Worm (Caenorhabditis elegans): ENCODE measurements around the gene W01A11.7.

DNA sequence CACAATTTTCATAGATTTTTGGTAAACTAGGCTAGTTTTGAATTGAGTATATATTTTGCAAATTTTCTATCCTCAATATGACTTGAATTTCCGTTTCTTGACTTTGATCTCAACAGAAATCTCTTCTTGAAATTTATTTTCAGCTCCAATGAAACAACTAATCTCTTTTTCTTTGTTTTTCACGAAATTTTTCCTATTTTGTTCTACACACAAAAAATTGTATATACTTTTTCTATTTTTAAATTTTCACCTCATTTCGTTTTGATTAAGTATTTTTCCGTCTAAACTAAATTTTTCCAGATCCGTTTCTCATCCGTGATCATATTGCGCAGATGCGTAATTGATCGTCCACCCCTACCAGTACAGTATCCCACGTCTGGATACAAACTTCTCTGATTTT, 40.4 kb downstream of the W01A11.7 start, which contains the start of gene unc-83:
- TF ChIP-seq pha-4 (tag; optimal IDR thresholded peaks at IDR 0.05) (no peak), snpc-4 (tag; optimal IDR thresholded peaks at IDR 0.05) (no peak), unc-39 (tag; optimal IDR thresholded peaks at IDR 0.05) (no peak), unc-62 (GFP tag; optimal IDR thresholded peaks at IDR 0.05) (no peak), nhr-28 (tag; optimal IDR thresholded peaks at IDR 0.05) (no peak), elt-1 (tag; optimal IDR thresholded peaks at IDR 0.05; ENCODE audit: borderline replicate concordance, insufficient read depth) (no peak), nhr-237 (tag; optimal IDR thresholded peaks at IDR 0.05) (no peak), elt-3 (tag; optimal IDR thresholded peaks at IDR 0.05) (no peak), lsy-2 (tag; optimal IDR thresholded peaks at IDR 0.05) (no peak), tbx-8 (GFP tag; optimal IDR thresholded peaks at IDR 0.05) (no peak), cnd-1 (tag; optimal IDR thresholded peaks at IDR 0.05) (no peak), lin-32 (GFP tag; optimal IDR thresholded peaks at IDR 0.05) (no peak), M03D4.4 (tag; optimal IDR thresholded peaks at IDR 0.05) (no peak)
